Fruit fly (Drosophila melanogaster) Kc167 (cell line): ENCODE results near the gene Mcm10.

Source experiments
- Sin3A ChIP-seq: fragments of >200 bp; optimal IDR thresholded peaks from 2 replicates; lab custom pipeline; 2018; ENCODE audit warnings: missing external identifiers
- h ChIP-seq: fragments of >200 bp; optimal IDR thresholded peaks from 3 replicates; lab custom pipeline; 2018; ENCODE audit warnings: missing external identifiers
- psq ChIP-seq: fragments of >200 bp; optimal IDR thresholded peaks from 2 replicates; lab custom pipeline; 2017; ENCODE audit warnings: missing external identifiers

- no peak for TF ChIP-seq Sin3A (lab: Kevin White, UChicago)
- no peak for TF ChIP-seq h
- TF ChIP-seq psq (lab: Kevin White, UChicago) = no peak
These were observed 39.9 kb downstream of the Mcm10 start for dm6 chr2L:21219640-21220085.
